Fruit fly (Drosophila melanogaster) whole organism, embryonic: ENCODE data around the gene CG43049.

Source experiments
- CG13123 ChIP-seq: fragments of 200-800 bp; sonication (Bioruptor generic); optimal IDR thresholded peaks from 2 replicates; lab custom pipeline; 2016; ENCODE audit warnings: missing biosample characterization, missing genetic modification characterization
- D19A ChIP-seq: fragments of 200-800 bp; optimal IDR thresholded peaks from 3 replicates; lab custom pipeline; 2019; ENCODE audit warnings: missing biosample characterization, mild to moderate bottlenecking, missing genetic modification characterization, moderate library complexity
- Dip2 ChIP-seq: fragments of 200-800 bp; sonication (Bioruptor generic); IDR thresholded peaks from 2 replicates; pipeline ENCODE4 v1.3.6; 2022; ENCODE audit warnings: missing biosample characterization, missing genetic modification characterization
- HmgD ChIP-seq: fragments of 200-800 bp; sonication (Bioruptor generic); optimal IDR thresholded peaks from 3 replicates; lab custom pipeline; 2016; ENCODE audit warnings: missing biosample characterization, missing genetic modification characterization
- disco-r ChIP-seq: fragments of 200-800 bp; sonication (Bioruptor generic); optimal IDR thresholded peaks from 2 replicates; lab custom pipeline; 2016; ENCODE audit warnings: missing biosample characterization, missing genetic modification characterization
- gt ChIP-seq: fragments of 200-800 bp; sonication (Bioruptor generic); IDR thresholded peaks from 2 replicates; pipeline ENCODE4 v1.3.6; 2022; ENCODE audit warnings: missing biosample characterization, missing genetic modification characterization
- onecut ChIP-seq: fragments of 200-800 bp; sonication (Bioruptor generic); IDR thresholded peaks from 2 replicates; pipeline ENCODE4 v1.3.6; 2022; ENCODE audit warnings: missing biosample characterization, missing genetic modification characterization

- no peak for TF ChIP-seq CG13123 (GFP tag; lab: Kevin White, UChicago)
- TF ChIP-seq onecut (GFP tag; lab: Robert Waterston, UW) = no peak
- TF ChIP-seq D19A = no peak
- TF ChIP-seq disco-r = no peak
- no peak for TF ChIP-seq Dip2
- no peak for TF ChIP-seq HmgD (GFP tag; lab: Kevin White, UChicago)
- no peak for TF ChIP-seq gt
Observed at dm6 chr3L:18895079-18895478, 29.8 kb upstream of the CG43049 start.
